Fruit fly (Drosophila melanogaster) whole organism, embryonic: ENCODE data around the gene Tsp29Fa.
A peak's percentile ranks its signal among the peaks of the same experiment; 100 is the strongest.

ENCODE experiments used
- Abd-B ChIP-seq: fragments of 200-800 bp; sonication (Bioruptor generic); optimal IDR thresholded peaks from 2 replicates; lab custom pipeline; 2018; ENCODE audit warnings: missing biosample characterization, mild to moderate bottlenecking, missing genetic modification characterization, moderate library complexity
- B-H1 ChIP-seq: fragments of 200-800 bp; sonication (Bioruptor generic); IDR thresholded peaks from 3 replicates; pipeline ENCODE4 v1.3.6; 2022; ENCODE audit warnings: missing biosample characterization, missing genetic modification characterization
- Bgb ChIP-seq: fragments of 200-800 bp; sonication (Bioruptor generic); IDR thresholded peaks from 2 replicates; pipeline ENCODE4 v1.3.6; 2022; ENCODE audit warnings: missing biosample characterization, missing genetic modification characterization; ENCODE audit not compliant: partially characterized antibody
- BtbVII ChIP-seq: fragments of 200-800 bp; sonication (Bioruptor generic); optimal IDR thresholded peaks from 3 replicates; lab custom pipeline; 2017; ENCODE audit warnings: missing biosample characterization, mild to moderate bottlenecking, missing genetic modification characterization
- CG10321 ChIP-seq: fragments of 200-800 bp; sonication (Bioruptor generic); IDR thresholded peaks from 2 replicates; pipeline ENCODE4 v1.3.6; 2022; ENCODE audit warnings: missing biosample characterization, missing genetic modification characterization
- CG11560 ChIP-seq: fragments of 200-800 bp; sonication (Bioruptor generic); IDR thresholded peaks from 3 replicates; pipeline ENCODE4 v1.3.6; 2022; ENCODE audit warnings: missing biosample characterization, missing genetic modification characterization
- CG12299 ChIP-seq: fragments of 200-800 bp; sonication (Bioruptor generic); optimal IDR thresholded peaks from 2 replicates; lab custom pipeline; 2018; ENCODE audit warnings: missing biosample characterization, mild to moderate bottlenecking, missing genetic modification characterization
- CG12744 ChIP-seq: fragments of 200-800 bp; sonication (Bioruptor generic); optimal IDR thresholded peaks from 2 replicates; lab custom pipeline; 2016; ENCODE audit warnings: missing biosample characterization, missing genetic modification characterization
- CG12769 ChIP-seq: fragments of 200-800 bp; sonication (Bioruptor generic); optimal IDR thresholded peaks from 2 replicates; lab custom pipeline; 2019; ENCODE audit warnings: missing biosample characterization, mild to moderate bottlenecking, missing genetic modification characterization, moderate library complexity
- CG14014 ChIP-seq: fragments of 200-800 bp; sonication (Bioruptor generic); IDR thresholded peaks from 2 replicates; pipeline ENCODE4 v1.3.6; 2022; ENCODE audit warnings: missing biosample characterization, missing genetic modification characterization
- CG14050 ChIP-seq: fragments of 200-800 bp; sonication (Bioruptor generic); IDR thresholded peaks from 3 replicates; pipeline ENCODE4 v1.3.6; 2022; ENCODE audit warnings: missing biosample characterization, missing genetic modification characterization
- CG15696 ChIP-seq: fragments of 200-800 bp; sonication (Bioruptor generic); optimal IDR thresholded peaks from 2 replicates; lab custom pipeline; 2019; ENCODE audit warnings: missing biosample characterization, mild to moderate bottlenecking, missing genetic modification characterization, moderate library complexity
- CG17361 ChIP-seq: fragments of 200-800 bp; sonication (Bioruptor generic); IDR thresholded peaks from 3 replicates; pipeline ENCODE4 v1.3.6; 2022; ENCODE audit warnings: missing biosample characterization, missing genetic modification characterization
- CG4820 ChIP-seq: fragments of 200-800 bp; sonication (Bioruptor generic); optimal IDR thresholded peaks from 3 replicates; lab custom pipeline; 2016; ENCODE audit warnings: missing biosample characterization, missing genetic modification characterization
- CG5953 ChIP-seq: fragments of 200-800 bp; sonication (Bioruptor generic); IDR thresholded peaks from 2 replicates; pipeline ENCODE4 v1.3.6; 2022; ENCODE audit warnings: missing biosample characterization, missing genetic modification characterization
- CG6813 ChIP-seq: fragments of 200-800 bp; sonication (Bioruptor generic); optimal IDR thresholded peaks from 2 replicates; lab custom pipeline; 2017; ENCODE audit warnings: missing biosample characterization, missing genetic modification characterization, mild to moderate bottlenecking, moderate library complexity, missing genetic modification reagents
- CG8290 ChIP-seq, 3 experiments: fragments of 200-800 bp; sonication (Bioruptor generic); optimal IDR thresholded peaks; 2 replicates each; lab custom pipeline; 2016 to 2019; ENCODE audit warnings: missing biosample characterization in 3 of 3, missing genetic modification characterization in 3 of 3, mild to moderate bottlenecking in 2 of 3, moderate library complexity in 1 of 3
- CG8765 ChIP-seq: fragments of 200-800 bp; sonication (Bioruptor generic); IDR thresholded peaks from 2 replicates; pipeline ENCODE4 v1.3.6; 2022; ENCODE audit warnings: missing biosample characterization, missing genetic modification characterization
- CG9797 ChIP-seq: fragments of 200-800 bp; sonication (Bioruptor generic); optimal IDR thresholded peaks from 3 replicates; lab custom pipeline; 2018; ENCODE audit warnings: missing biosample characterization, mild to moderate bottlenecking, missing genetic modification characterization
- D ChIP-seq, 2 experiments: fragments of 200-800 bp in 1 of 2; fragments of >200 bp in 1 of 2; sonication (Bioruptor generic) in 1 of 2; optimal IDR thresholded peaks; 2 replicates in 1 of 2; 3 replicates in 1 of 2; lab custom pipeline; 2017; ENCODE audit warnings: mild to moderate bottlenecking in 1 of 2, missing biosample characterization in 1 of 2, missing genetic modification characterization in 1 of 2, missing genetic modification reagents in 1 of 2
- Dp ChIP-seq: fragments of 200-800 bp; sonication (Bioruptor generic); optimal IDR thresholded peaks from 2 replicates; lab custom pipeline; 2018; ENCODE audit warnings: missing biosample characterization, mild to moderate bottlenecking, missing genetic modification characterization, moderate library complexity
- Elba2 ChIP-seq: fragments of 200-800 bp; sonication (Bioruptor generic); optimal IDR thresholded peaks from 3 replicates; lab custom pipeline; 2016; ENCODE audit warnings: missing biosample characterization, missing genetic modification characterization
- GATAe ChIP-seq: fragments of 200-800 bp; sonication (Bioruptor generic); conservative IDR thresholded peaks from 2 replicates; pipeline ENCODE4 v1.3.6; 2022; ENCODE audit warnings: missing biosample characterization, missing genetic modification characterization
- HLH4C ChIP-seq: fragments of 200-800 bp; sonication (Bioruptor generic); IDR thresholded peaks from 3 replicates; pipeline ENCODE4 v1.3.6; 2022; ENCODE audit warnings: missing biosample characterization, missing genetic modification characterization; ENCODE audit not compliant: partially characterized antibody
- Hmr ChIP-seq: fragments of 200-800 bp; sonication (Bioruptor generic); optimal IDR thresholded peaks from 3 replicates; lab custom pipeline; 2017; ENCODE audit warnings: mild to moderate bottlenecking, missing biosample characterization, missing genetic modification reagents, missing genetic modification characterization
- Hsf ChIP-seq: fragments of 200-800 bp; sonication (Bioruptor generic); optimal IDR thresholded peaks from 3 replicates; lab custom pipeline; 2016; ENCODE audit warnings: missing biosample characterization, missing genetic modification characterization
- Lpt ChIP-seq: fragments of >200 bp; optimal IDR thresholded peaks from 2 replicates; lab custom pipeline; 2018; ENCODE audit warnings: missing biosample characterization, missing genetic modification characterization
- TFAM ChIP-seq: fragments of 200-800 bp; sonication (Bioruptor generic); optimal IDR thresholded peaks from 2 replicates; lab custom pipeline; 2017; ENCODE audit warnings: missing biosample characterization, missing genetic modification characterization, inconsistent platforms
- ara ChIP-seq: fragments of 200-800 bp; sonication (Bioruptor generic); IDR thresholded peaks from 2 replicates; pipeline ENCODE4 v1.3.6; 2022; ENCODE audit warnings: missing biosample characterization, missing genetic modification characterization
- ase ChIP-seq: fragments of 200-800 bp; sonication (Bioruptor generic); IDR thresholded peaks from 3 replicates; pipeline ENCODE4 v1.3.6; 2022; ENCODE audit warnings: missing biosample characterization, missing genetic modification characterization
- bigmax ChIP-seq: fragments of 200-800 bp; sonication (Bioruptor generic); optimal IDR thresholded peaks from 2 replicates; lab custom pipeline; 2018; ENCODE audit warnings: missing biosample characterization, mild to moderate bottlenecking, missing genetic modification characterization
- caup ChIP-seq: fragments of 200-800 bp; sonication (Bioruptor generic); optimal IDR thresholded peaks from 3 replicates; lab custom pipeline; 2017; ENCODE audit warnings: missing biosample characterization, mild to moderate bottlenecking, missing genetic modification characterization, moderate library complexity; ENCODE audit not compliant: severe bottlenecking
- danr ChIP-seq: fragments of 200-800 bp; sonication (Bioruptor generic); IDR thresholded peaks from 2 replicates; pipeline ENCODE4 v1.3.6; 2022; ENCODE audit warnings: missing biosample characterization, missing genetic modification characterization
- dm ChIP-seq: fragments of 200-800 bp; sonication (Bioruptor generic); optimal IDR thresholded peaks from 3 replicates; lab custom pipeline; 2016; ENCODE audit warnings: missing biosample characterization, missing genetic modification characterization
- ems ChIP-seq: fragments of 200-800 bp; sonication (Bioruptor generic); optimal IDR thresholded peaks from 3 replicates; lab custom pipeline; 2016; ENCODE audit warnings: missing biosample characterization, missing genetic modification characterization
- gcm ChIP-seq: fragments of 200-800 bp; sonication (Bioruptor generic); optimal IDR thresholded peaks from 2 replicates; lab custom pipeline; 2019; ENCODE audit warnings: missing biosample characterization, mild to moderate bottlenecking, missing genetic modification characterization, moderate library complexity
- gsb ChIP-seq: fragments of 200-800 bp; sonication (Bioruptor generic); IDR thresholded peaks from 2 replicates; pipeline ENCODE4 v1.3.6; 2022; ENCODE audit warnings: missing biosample characterization, missing genetic modification characterization
- gsb-n ChIP-seq: fragments of 200-800 bp; sonication (Bioruptor generic); optimal IDR thresholded peaks from 3 replicates; lab custom pipeline; 2018; ENCODE audit warnings: missing biosample characterization, mild to moderate bottlenecking, missing genetic modification characterization
- jigr1 ChIP-seq: fragments of 200-800 bp; sonication (Bioruptor generic); IDR thresholded peaks from 3 replicates; pipeline ENCODE4 v1.3.6; 2022; ENCODE audit warnings: missing biosample characterization, missing genetic modification characterization
- lilli ChIP-seq: fragments of 200-800 bp; sonication (Bioruptor generic); optimal IDR thresholded peaks from 3 replicates; lab custom pipeline; 2016; ENCODE audit warnings: missing biosample characterization, missing genetic modification characterization
- sd ChIP-seq: fragments of 200-800 bp; sonication (Bioruptor generic); optimal IDR thresholded peaks from 3 replicates; lab custom pipeline; 2018; ENCODE audit warnings: missing biosample characterization, mild to moderate bottlenecking, missing genetic modification characterization, moderate library complexity
- seq ChIP-seq: fragments of 200-800 bp; sonication (Bioruptor generic); IDR thresholded peaks from 2 replicates; pipeline ENCODE4 v1.3.6; 2022; ENCODE audit warnings: missing biosample characterization, missing genetic modification characterization
- stc ChIP-seq: fragments of 200-800 bp; sonication (Bioruptor generic); IDR thresholded peaks from 2 replicates; pipeline ENCODE4 v1.3.6; 2022; ENCODE audit warnings: missing biosample characterization, missing genetic modification characterization
- tio ChIP-seq: fragments of 200-800 bp; sonication (Bioruptor generic); optimal IDR thresholded peaks from 2 replicates; lab custom pipeline; 2017; ENCODE audit warnings: missing biosample characterization, missing genetic modification characterization, inconsistent platforms
- toy ChIP-seq: fragments of 200-800 bp; sonication (Bioruptor generic); IDR thresholded peaks from 2 replicates; pipeline ENCODE4 v1.3.6; 2022; ENCODE audit warnings: missing biosample characterization, missing genetic modification characterization
- ttk ChIP-seq: fragments of 200-800 bp; sonication (Bioruptor generic); IDR thresholded peaks from 2 replicates; pipeline ENCODE4 v2.1.2; 2022; ENCODE audit warnings: missing biosample characterization, missing genetic modification characterization
- yki ChIP-seq: fragments of >200 bp; optimal IDR thresholded peaks from 3 replicates; lab custom pipeline; 2018
- zen2 ChIP-seq: fragments of 200-800 bp; sonication (Bioruptor generic); IDR thresholded peaks from 3 replicates; pipeline ENCODE4 v1.3.6; 2022; ENCODE audit warnings: missing biosample characterization, missing genetic modification characterization; ENCODE audit not compliant: partially characterized antibody

The Tsp29Fa gene

DNA sequence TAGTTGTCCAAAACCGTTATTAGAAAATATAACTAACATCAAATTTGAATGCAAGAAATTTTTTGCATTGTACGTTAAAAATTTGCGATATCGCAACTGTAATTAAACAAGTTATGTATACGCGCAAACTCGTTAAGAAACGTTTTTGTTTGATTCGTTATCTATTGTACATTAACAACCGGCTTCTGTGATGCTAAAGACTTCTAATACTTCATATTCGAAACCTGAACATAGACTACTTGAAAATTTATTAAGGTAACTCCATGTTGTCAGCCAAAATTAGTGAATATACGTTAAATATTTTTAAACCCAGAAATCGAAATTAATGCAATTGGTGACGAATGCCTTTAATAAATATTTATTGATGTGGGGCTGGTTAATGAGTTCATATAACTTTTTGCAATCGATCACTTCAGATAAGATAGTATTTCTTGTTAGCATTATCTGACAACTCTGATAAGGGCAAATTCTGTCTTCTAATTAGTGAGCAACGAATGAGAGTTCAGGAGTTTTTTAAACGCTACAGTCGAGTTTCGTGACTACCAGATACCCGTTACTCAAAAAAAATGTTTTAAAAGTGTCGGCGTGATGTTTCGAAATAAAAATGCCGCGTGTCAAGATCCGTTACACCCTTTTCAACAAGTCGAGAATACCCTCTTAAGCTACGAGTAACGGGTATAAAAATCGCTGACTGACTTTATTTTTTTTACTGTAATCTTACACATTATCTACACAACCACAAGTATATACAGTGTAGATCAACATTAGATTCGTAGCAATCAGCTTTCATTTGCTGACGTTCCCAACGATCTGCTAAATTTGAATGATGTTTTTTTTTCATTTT lies 18.7 kb downstream of the Tsp29Fa start (continued):
- peak; percentile 56; the same call in 1 of the 2 replicates for TF ChIP-seq stc (GFP tag; lab: Robert Waterston, UW)
- TF ChIP-seq BtbVII (GFP tag; lab: Kevin White, UChicago): peak; percentile 11
- TF ChIP-seq CG17361: peak; percentile 62; the same call in 2 of the 3 replicates
- TF ChIP-seq ems (GFP tag; lab: Kevin White, UChicago): no peak
- no peak for TF ChIP-seq CG10321 (GFP tag; lab: Robert Waterston, UW)
- peak; percentile 81 for TF ChIP-seq Bgb (GFP tag; lab: Robert Waterston, UW)
- peak; percentile 24 for TF ChIP-seq dm (GFP tag; lab: Kevin White, UChicago)
- TF ChIP-seq Hmr: peak; percentile 54
- TF ChIP-seq ase (GFP tag; lab: Robert Waterston, UW): peak; percentile 46; the same call in 1 of the 3 replicates
- peak; percentile 2 for TF ChIP-seq CG15696
- TF ChIP-seq Dp (GFP tag; lab: Kevin White, UChicago): peak; percentile 14
- TF ChIP-seq TFAM (GFP tag; lab: Kevin White, UChicago): no peak
- TF ChIP-seq sd (tag; lab: Kevin White, UChicago): peak; percentile 32
- no peak for TF ChIP-seq CG9797 (GFP tag; lab: Kevin White, UChicago)
- TF ChIP-seq danr (GFP tag; lab: Robert Waterston, UW): peak; percentile 35; the same call in 1 of the 2 replicates
- TF ChIP-seq ara (GFP tag; lab: Robert Waterston, UW): peak; percentile 54; the same call in 1 of the 2 replicates
- TF ChIP-seq gsb-n (tag; lab: Kevin White, UChicago): no peak
- peak; percentile 28 for TF ChIP-seq Hsf
- TF ChIP-seq CG12769: peak; percentile 56
- no peak for TF ChIP-seq gcm (GFP tag; lab: Kevin White, UChicago)
- TF ChIP-seq Abd-B (GFP tag; lab: Kevin White, UChicago): no peak
- peak; percentile 56 for TF ChIP-seq CG8765 (GFP tag; lab: Robert Waterston, UW)
- TF ChIP-seq Lpt (GFP tag; lab: Kevin White, UChicago): no peak
- TF ChIP-seq CG5953 (GFP tag; lab: Robert Waterston, UW): no peak
- TF ChIP-seq Elba2 (GFP tag; lab: Kevin White, UChicago): peak; percentile 26
- no peak for TF ChIP-seq D (optimal IDR thresholded peaks at IDR 0.05; lab: Kevin White, UChicago)
- no peak for TF ChIP-seq D (GFP tag; optimal IDR thresholded peaks at IDR 0.05; lab: Kevin White, UChicago)
- peak; percentile 61; the same call in 1 of the 2 replicates for TF ChIP-seq CG14014 (GFP tag; lab: Robert Waterston, UW)
- no peak; the same call in 2 of the 3 replicates for TF ChIP-seq HLH4C (GFP tag; lab: Robert Waterston, UW)
- no peak for TF ChIP-seq bigmax (GFP tag; lab: Kevin White, UChicago)
- TF ChIP-seq B-H1: peak; percentile 33; the same call in 1 of the 3 replicates
- TF ChIP-seq tio (GFP tag; lab: Kevin White, UChicago): peak; percentile 37
- TF ChIP-seq gsb: no peak
- no peak for TF ChIP-seq yki (lab: Kevin White, UChicago)
- TF ChIP-seq CG14050: no peak
- no peak for TF ChIP-seq jigr1 (GFP tag; lab: Robert Waterston, UW)
- TF ChIP-seq zen2 (GFP tag; lab: Robert Waterston, UW): no peak
- no peak for TF ChIP-seq toy (GFP tag; lab: Robert Waterston, UW)
- TF ChIP-seq caup: peak; percentile 38
- TF ChIP-seq CG12744 (GFP tag; lab: Kevin White, UChicago): peak; percentile 41
- peak; percentile 14 for TF ChIP-seq CG4820 (GFP tag; lab: Kevin White, UChicago)
- TF ChIP-seq CG11560 (tag; lab: Robert Waterston, UW): no peak
- no peak for TF ChIP-seq CG8290 (GFP tag; optimal IDR thresholded peaks at IDR 0.05; lab: Kevin White, UChicago)
- TF ChIP-seq CG8290 (tag; optimal IDR thresholded peaks at IDR 0.05; lab: Kevin White, UChicago): peak in 1 of 2 experiments; percentile 61
- no peak for TF ChIP-seq CG12299 (tag; lab: Kevin White, UChicago)
- TF ChIP-seq ttk (GFP tag; lab: Robert Waterston, UW): peak; percentile 49
- TF ChIP-seq GATAe (GFP tag; lab: Robert Waterston, UW): peak; percentile 44; the same call in 1 of the 2 replicates
- TF ChIP-seq lilli (GFP tag; lab: Kevin White, UChicago): peak; percentile 68
- peak; percentile 9 for TF ChIP-seq CG6813 (GFP tag; lab: Kevin White, UChicago)
- 0 out of 2 replicates have a peak, but pooled peaks have one; percentile 24 for TF ChIP-seq seq (GFP tag; lab: Robert Waterston, UW)
